Worm (Caenorhabditis elegans) whole organism, L1 larva: ENCODE measurements around the gene ZK1290.7.

ENCODE experiments used
- C04F5.9 ChIP-seq: sonication (generic microtip); optimal IDR thresholded peaks from 2 replicates; lab custom pipeline; 2016; ENCODE audit warnings: missing genetic modification characterization, missing compliant biosample characterization
- C34B4.2 ChIP-seq: sonication (generic microtip); optimal IDR thresholded peaks from 2 replicates; lab custom pipeline; 2017; ENCODE audit warnings: mild to moderate bottlenecking, missing genetic modification characterization, missing compliant biosample characterization
- Y116A8C.19 ChIP-seq: sonication (generic microtip); optimal IDR thresholded peaks from 2 replicates; lab custom pipeline; 2016; ENCODE audit warnings: missing compliant biosample characterization, missing genetic modification characterization, borderline replicate concordance
- aha-1 ChIP-seq: fragments of 150-350 bp; optimal IDR thresholded peaks from 2 replicates; lab custom pipeline; 2014; ENCODE audit warnings: missing biosample characterization, missing genetic modification characterization
- blmp-1 ChIP-seq: fragments of 150-350 bp; optimal IDR thresholded peaks from 2 replicates; lab custom pipeline; 2014; ENCODE audit warnings: missing biosample characterization, missing genetic modification characterization
- ceh-63 ChIP-seq: fragments of 200-800 bp; sonication (Bioruptor generic); optimal IDR thresholded peaks from 2 replicates; lab custom pipeline; 2018; ENCODE audit warnings: mild to moderate bottlenecking, missing genetic modification characterization, missing compliant biosample characterization
- ceh-8 ChIP-seq: fragments of 200-800 bp; sonication (Bioruptor generic); optimal IDR thresholded peaks from 2 replicates; lab custom pipeline; 2018; ENCODE audit warnings: mild to moderate bottlenecking, missing genetic modification characterization, moderate library complexity, missing compliant biosample characterization
- ceh-82 ChIP-seq, 3 experiments: fragments of 150-350 bp in 1 of 3; sonication (generic microtip) in 2 of 3; optimal IDR thresholded peaks; 2 replicates each; lab custom pipeline; 2014 to 2017; ENCODE audit warnings: missing biosample characterization in 3 of 3, missing genetic modification characterization in 3 of 3
- ceh-90 ChIP-seq: sonication (generic microtip); optimal IDR thresholded peaks from 2 replicates; lab custom pipeline; 2016; ENCODE audit warnings: missing genetic modification characterization, missing compliant biosample characterization
- ces-1 ChIP-seq: fragments of 150-350 bp; optimal IDR thresholded peaks from 2 replicates; lab custom pipeline; 2014; ENCODE audit warnings: missing biosample characterization, missing genetic modification reagents, missing genetic modification characterization
- dpl-1 ChIP-seq, 3 experiments: fragments of 150-350 bp in 2 of 3; sonication (generic microtip) in 1 of 3; optimal IDR thresholded peaks; 2 replicates each; lab custom pipeline; 2014 to 2017; ENCODE audit warnings: missing biosample characterization in 3 of 3, missing genetic modification characterization in 3 of 3, missing genetic modification reagents in 3 of 3
- egl-13 ChIP-seq: sonication (generic microtip); optimal IDR thresholded peaks from 2 replicates; lab custom pipeline; 2016; ENCODE audit warnings: missing genotype, missing genetic modification reagents, missing genetic modification characterization, missing compliant biosample characterization
- elt-2 ChIP-seq: sonication (generic microtip); optimal IDR thresholded peaks from 2 replicates; lab custom pipeline; 2016; ENCODE audit warnings: missing genetic modification characterization, mild to moderate bottlenecking, inconsistent platforms, missing compliant biosample characterization, missing genetic modification reagents
- elt-3 ChIP-seq, 6 experiments: fragments of 150-350 bp in 1 of 6; sonication (generic microtip); optimal IDR thresholded peaks; 2 replicates each; lab custom pipeline; 2017 to 2018; ENCODE audit warnings: missing biosample characterization in 6 of 6, missing genetic modification characterization in 6 of 6, inconsistent platforms in 1 of 6
- fkh-10 ChIP-seq: sonication (generic microtip); optimal IDR thresholded peaks from 2 replicates; lab custom pipeline; 2017; ENCODE audit warnings: missing biosample characterization, missing genetic modification reagents, missing genetic modification characterization
- fkh-4 ChIP-seq: sonication (generic microtip); optimal IDR thresholded peaks from 2 replicates; lab custom pipeline; 2016; ENCODE audit warnings: missing compliant biosample characterization, missing genetic modification characterization, borderline replicate concordance
- fos-1 ChIP-seq: fragments of 150-350 bp; optimal IDR thresholded peaks from 2 replicates; lab custom pipeline; 2014; ENCODE audit warnings: missing biosample characterization, missing genetic modification characterization
- hlh-17 ChIP-seq: fragments of 200-800 bp; sonication (Bioruptor generic); optimal IDR thresholded peaks from 2 replicates; lab custom pipeline; 2018; ENCODE audit warnings: missing genetic modification characterization, mild to moderate bottlenecking, missing compliant biosample characterization, moderate library complexity, borderline replicate concordance
- hlh-4 ChIP-seq: sonication (generic microtip); optimal IDR thresholded peaks from 2 replicates; lab custom pipeline; 2016; ENCODE audit warnings: mild to moderate bottlenecking, missing genetic modification characterization, missing compliant biosample characterization
- hpl-2 ChIP-seq: fragments of 150-350 bp; optimal IDR thresholded peaks from 2 replicates; lab custom pipeline; 2014; ENCODE audit warnings: missing biosample characterization, missing genetic modification reagents, missing genetic modification characterization
- irx-1 ChIP-seq: sonication (generic microtip); optimal IDR thresholded peaks from 2 replicates; lab custom pipeline; 2016; ENCODE audit warnings: missing genetic modification characterization, missing compliant biosample characterization
- isw-1 ChIP-seq: fragments of 200-800 bp; sonication (Bioruptor generic); IDR thresholded peaks from 2 replicates; pipeline ENCODE4 v1.3.6; 2022; ENCODE audit warnings: missing genetic modification characterization, missing compliant biosample characterization
- jun-1 ChIP-seq: fragments of 150-350 bp; optimal IDR thresholded peaks from 2 replicates; lab custom pipeline; 2014; ENCODE audit warnings: missing biosample characterization, missing genetic modification reagents, missing genetic modification characterization
- lin-14 ChIP-seq: fragments of 200-800 bp; sonication (Bioruptor generic); optimal IDR thresholded peaks from 2 replicates; lab custom pipeline; 2018; ENCODE audit warnings: mild to moderate bottlenecking, missing genetic modification characterization, moderate library complexity, missing compliant biosample characterization
- lin-15B ChIP-seq: fragments of 150-350 bp; sonication (generic microtip); optimal IDR thresholded peaks from 3 replicates; lab custom pipeline; 2014; ENCODE audit warnings: missing biosample characterization, missing genetic modification characterization
- lin-39 ChIP-seq: fragments of 150-350 bp; optimal IDR thresholded peaks from 2 replicates; lab custom pipeline; 2014; ENCODE audit warnings: missing biosample characterization, missing genetic modification reagents, missing genetic modification characterization
- mab-9 ChIP-seq: fragments of 200-800 bp; sonication (Bioruptor generic); IDR thresholded peaks from 2 replicates; pipeline ENCODE4 v1.3.6; 2022; ENCODE audit warnings: missing genetic modification reagents, missing genetic modification characterization, missing compliant biosample characterization
- mdl-1 ChIP-seq, 2 experiments: fragments of 150-350 bp; optimal IDR thresholded peaks; 2 replicates each; lab custom pipeline; 2014 to 2017; ENCODE audit warnings: missing biosample characterization in 2 of 2, missing genetic modification characterization in 2 of 2, inconsistent platforms in 1 of 2
- mef-2 ChIP-seq: fragments of 150-350 bp; optimal IDR thresholded peaks from 2 replicates; lab custom pipeline; 2014; ENCODE audit warnings: missing biosample characterization, missing genetic modification characterization
- mep-1 ChIP-seq: fragments of 150-350 bp; optimal IDR thresholded peaks from 2 replicates; lab custom pipeline; 2014; ENCODE audit warnings: missing biosample characterization, missing genetic modification characterization
- nhr-11 ChIP-seq: fragments of 150-350 bp; optimal IDR thresholded peaks from 2 replicates; lab custom pipeline; 2014; ENCODE audit warnings: missing biosample characterization, missing genetic modification characterization
- nhr-12 ChIP-seq: sonication (generic microtip); optimal IDR thresholded peaks from 2 replicates; lab custom pipeline; 2017; ENCODE audit warnings: missing biosample characterization, missing genetic modification characterization
- nhr-19 ChIP-seq: fragments of 200-800 bp; sonication (Bioruptor generic); conservative IDR thresholded peaks from 2 replicates; pipeline ENCODE4 v1.3.6; 2022; ENCODE audit warnings: missing genetic modification characterization, missing compliant biosample characterization
- nhr-237 ChIP-seq: fragments of 150-350 bp; optimal IDR thresholded peaks from 2 replicates; lab custom pipeline; 2014; ENCODE audit warnings: missing biosample characterization, missing genetic modification characterization
- nhr-47 ChIP-seq: sonication (generic microtip); optimal IDR thresholded peaks from 2 replicates; lab custom pipeline; 2016; ENCODE audit warnings: mild to moderate bottlenecking, missing genetic modification characterization, moderate library complexity, missing compliant biosample characterization
- nhr-71 ChIP-seq: sonication (generic microtip); optimal IDR thresholded peaks from 2 replicates; lab custom pipeline; 2016; ENCODE audit warnings: mild to moderate bottlenecking, missing genetic modification characterization, moderate library complexity, missing compliant biosample characterization
- nhr-77 ChIP-seq: fragments of 150-350 bp; optimal IDR thresholded peaks from 2 replicates; lab custom pipeline; 2014; ENCODE audit warnings: missing biosample characterization, missing genetic modification characterization
- nhr-84 ChIP-seq: sonication (generic microtip); optimal IDR thresholded peaks from 2 replicates; lab custom pipeline; 2017; ENCODE audit warnings: missing biosample characterization, missing genetic modification characterization
- nhr-90 ChIP-seq: sonication (generic microtip); optimal IDR thresholded peaks from 2 replicates; lab custom pipeline; 2016; ENCODE audit warnings: mild to moderate bottlenecking, missing genetic modification characterization, missing compliant biosample characterization; ENCODE audit not compliant: poor library complexity
- pag-3 ChIP-seq: sonication (generic microtip); optimal IDR thresholded peaks from 2 replicates; lab custom pipeline; 2017; ENCODE audit warnings: missing genetic modification characterization, mild to moderate bottlenecking, missing compliant biosample characterization, antibody characterized with exemption, borderline replicate concordance; ENCODE audit not compliant: insufficient read depth
- pax-3 ChIP-seq: fragments of 200-800 bp; sonication (Bioruptor generic); optimal IDR thresholded peaks from 2 replicates; lab custom pipeline; 2018; ENCODE audit warnings: mild to moderate bottlenecking, missing genetic modification characterization, moderate library complexity, missing compliant biosample characterization
- pqm-1 ChIP-seq: sonication (generic microtip); optimal IDR thresholded peaks from 3 replicates; lab custom pipeline; 2017; ENCODE audit warnings: missing biosample characterization, missing genetic modification characterization
- rnt-1 ChIP-seq: sonication (generic microtip); optimal IDR thresholded peaks from 2 replicates; lab custom pipeline; 2016; ENCODE audit warnings: mild to moderate bottlenecking, missing genetic modification characterization, moderate library complexity, missing compliant biosample characterization
- skn-1 ChIP-seq: fragments of 150-350 bp; optimal IDR thresholded peaks from 2 replicates; lab custom pipeline; 2014; ENCODE audit warnings: missing biosample characterization, missing genetic modification characterization
- sox-4 ChIP-seq: sonication (generic microtip); optimal IDR thresholded peaks from 2 replicates; lab custom pipeline; 2016; ENCODE audit warnings: missing genetic modification characterization, missing compliant biosample characterization
- sptf-1 ChIP-seq: fragments of 150-350 bp; optimal IDR thresholded peaks from 2 replicates; lab custom pipeline; 2014; ENCODE audit warnings: missing biosample characterization, missing genetic modification characterization
- unc-86 ChIP-seq: sonication (generic microtip); optimal IDR thresholded peaks from 2 replicates; lab custom pipeline; 2016; ENCODE audit warnings: missing genetic modification characterization, missing compliant biosample characterization
- unc-98 ChIP-seq: fragments of 200-800 bp; sonication (Bioruptor generic); IDR thresholded peaks from 2 replicates; pipeline ENCODE4 v1.3.6; 2022; ENCODE audit warnings: missing genetic modification characterization, missing compliant biosample characterization
- vab-15 ChIP-seq: sonication (generic microtip); optimal IDR thresholded peaks from 2 replicates; lab custom pipeline; 2017; ENCODE audit warnings: missing genotype, mild to moderate bottlenecking, missing genetic modification characterization, missing compliant biosample characterization
- zag-1 ChIP-seq: fragments of 150-350 bp; optimal IDR thresholded peaks from 2 replicates; lab custom pipeline; 2014; ENCODE audit warnings: missing biosample characterization, missing genetic modification characterization
- ztf-11 ChIP-seq, 2 experiments: sonication (generic microtip); optimal IDR thresholded peaks; 2 replicates each; lab custom pipeline; 2016 to 2017; ENCODE audit warnings: missing genetic modification characterization in 2 of 2, missing biosample characterization in 1 of 2, missing compliant biosample characterization in 1 of 2

ZK1290.7 gene

ce11 chrII:7478487-7479234 lies 46.7 kb downstream of the ZK1290.7 start, which contains the start of the genes aka-1 and ubc-6:
Gene aka-1 (minus strand): TSS chrII:7478537.
Gene ubc-6 (plus strand): TSS chrII:7479187.
- TF ChIP-seq pqm-1 (tag; lab: Kevin White, UChicago) (no peak), hpl-2 (GFP tag; lab: Kevin White, UChicago) (no peak), nhr-84 (tag; lab: Kevin White, UChicago) (no peak), ceh-63 (no peak), mab-9 (peak; percentile 84), dpl-1 (GFP tag; optimal IDR thresholded peaks at IDR 0.05; lab: Kevin White, UChicago) (peak; percentile 56 to 71 (median 67)), jun-1 (tag; lab: Kevin White, UChicago) (peak; percentile 78), lin-15B (tag; lab: Kevin White, UChicago) (peak; percentile 61), nhr-71 (peak; percentile 91), mep-1 (tag; lab: Kevin White, UChicago) (peak; percentile 80), fos-1 (tag; lab: Kevin White, UChicago) (peak; percentile 42), ztf-11 (tag; optimal IDR thresholded peaks at IDR 0.05; lab: Kevin White, UChicago) (peak in 1 of 2 experiments; percentile 70), unc-98 (no peak), lin-14 (peak; percentile 87), ceh-8 (GFP tag; lab: Kevin White, UChicago) (peak; percentile 59), ceh-90 (tag; lab: Kevin White, UChicago) (no peak), fkh-4 (tag; lab: Kevin White, UChicago) (no peak), elt-2 (tag; lab: Kevin White, UChicago) (peak; percentile 57), nhr-19 (peak; percentile 92), skn-1 (tag; lab: Kevin White, UChicago) (peak; percentile 48), sptf-1 (no peak), irx-1 (tag; lab: Kevin White, UChicago) (peak; percentile 31), C34B4.2 (no peak), sox-4 (tag; lab: Kevin White, UChicago) (peak; percentile 57), vab-15 (tag; lab: Kevin White, UChicago) (no peak), isw-1 (GFP tag; lab: Robert Waterston, UW) (peak; percentile 84), pax-3 (tag; lab: Kevin White, UChicago) (peak; percentile 79), unc-86 (peak; percentile 82), egl-13 (tag; lab: Kevin White, UChicago) (peak; percentile 68), elt-3 (tag; optimal IDR thresholded peaks at IDR 0.05; lab: Kevin White, UChicago) (peak in 1 of 6 experiments; percentile 45), nhr-90 (tag; lab: Kevin White, UChicago) (peak; percentile 91), nhr-11 (tag; lab: Kevin White, UChicago) (peak; percentile 17), fkh-10 (GFP tag; lab: Kevin White, UChicago) (peak; percentile 58), ceh-82 (tag; optimal IDR thresholded peaks at IDR 0.05; lab: Kevin White, UChicago) (peak; percentile 46 to 85 (median 68)), pag-3 (tag; lab: Kevin White, UChicago) (no peak), nhr-77 (tag; lab: Kevin White, UChicago) (peak; percentile 82), nhr-237 (tag; lab: Kevin White, UChicago) (no peak), nhr-12 (tag; lab: Kevin White, UChicago) (no peak), Y116A8C.19 (no peak), nhr-47 (tag; lab: Kevin White, UChicago) (peak; percentile 92), hlh-4 (tag; lab: Kevin White, UChicago) (no peak), C04F5.9 (tag; lab: Kevin White, UChicago) (peak; percentile 35), lin-39 (no peak), blmp-1 (tag; lab: Kevin White, UChicago) (peak; percentile 49), rnt-1 (tag; lab: Kevin White, UChicago) (peak; percentile 83), aha-1 (tag; lab: Kevin White, UChicago) (no peak), mdl-1 (tag; optimal IDR thresholded peaks at IDR 0.05; lab: Kevin White, UChicago) (peak in 1 of 2 experiments; percentile 36), hlh-17 (no peak), zag-1 (no peak), ces-1 (GFP tag; lab: Kevin White, UChicago) (no peak), mef-2 (no peak)
